Fruit fly (Drosophila melanogaster) whole organism, embryonic: ENCODE results near the gene stumps.

ENCODE experiments used
- CG10267 ChIP-seq: fragments of 200-800 bp; sonication (Bioruptor generic); optimal IDR thresholded peaks from 2 replicates; lab custom pipeline; 2018; ENCODE audit warnings: missing biosample characterization, mild to moderate bottlenecking, missing genetic modification characterization, moderate library complexity
- CG10274 ChIP-seq: fragments of 200-800 bp; sonication (Bioruptor generic); optimal IDR thresholded peaks from 3 replicates; lab custom pipeline; 2017; ENCODE audit warnings: missing biosample characterization, mild to moderate bottlenecking, missing genetic modification characterization
- CG10543 ChIP-seq: fragments of 200-800 bp; sonication (Bioruptor generic); optimal IDR thresholded peaks from 3 replicates; lab custom pipeline; 2017; ENCODE audit warnings: missing biosample characterization, mild to moderate bottlenecking, missing genetic modification characterization, moderate library complexity
- CG11456 ChIP-seq: fragments of 200-800 bp; sonication (Bioruptor generic); IDR thresholded peaks from 3 replicates; pipeline ENCODE4 v1.3.6; 2022; ENCODE audit warnings: missing biosample characterization, missing genetic modification characterization
- CG1603 ChIP-seq: fragments of 200-800 bp; sonication (Bioruptor generic); optimal IDR thresholded peaks from 2 replicates; lab custom pipeline; 2019; ENCODE audit warnings: missing biosample characterization, mild to moderate bottlenecking, missing genetic modification characterization, moderate library complexity
- CG17385 ChIP-seq: fragments of 200-800 bp; sonication (Bioruptor generic); optimal IDR thresholded peaks from 3 replicates; lab custom pipeline; 2018; ENCODE audit warnings: missing biosample characterization, mild to moderate bottlenecking, missing genetic modification characterization
- CG18262 ChIP-seq: fragments of 200-800 bp; optimal IDR thresholded peaks from 3 replicates; lab custom pipeline; 2019; ENCODE audit warnings: missing biosample characterization, mild to moderate bottlenecking, missing genetic modification characterization, moderate library complexity
- CG2678 ChIP-seq: fragments of 200-800 bp; sonication (Bioruptor generic); optimal IDR thresholded peaks from 3 replicates; lab custom pipeline; 2019; ENCODE audit warnings: missing biosample characterization, mild to moderate bottlenecking, missing genetic modification characterization, moderate library complexity
- CG30020 ChIP-seq: fragments of 200-800 bp; optimal IDR thresholded peaks from 2 replicates; lab custom pipeline; 2019; ENCODE audit warnings: missing biosample characterization, mild to moderate bottlenecking, missing genetic modification characterization, moderate library complexity
- CG31224 ChIP-seq: fragments of 200-800 bp; sonication (Bioruptor generic); IDR thresholded peaks from 2 replicates; pipeline ENCODE4 v1.3.6; 2022; ENCODE audit warnings: missing biosample characterization, missing genetic modification characterization
- CG32532 ChIP-seq: fragments of 200-800 bp; sonication (Bioruptor generic); IDR thresholded peaks from 2 replicates; pipeline ENCODE4 v1.3.6; 2022; ENCODE audit warnings: missing biosample characterization, missing genetic modification characterization
- CG8290 ChIP-seq, 3 experiments: fragments of 200-800 bp; sonication (Bioruptor generic); optimal IDR thresholded peaks; 2 replicates each; lab custom pipeline; 2016 to 2019; ENCODE audit warnings: missing biosample characterization in 3 of 3, missing genetic modification characterization in 3 of 3, mild to moderate bottlenecking in 2 of 3, moderate library complexity in 1 of 3
- CG8388 ChIP-seq: fragments of 200-800 bp; sonication (Bioruptor generic); optimal IDR thresholded peaks from 2 replicates; lab custom pipeline; 2019; ENCODE audit warnings: missing biosample characterization, mild to moderate bottlenecking, missing genetic modification characterization, moderate library complexity
- CG9609 ChIP-seq: fragments of 200-800 bp; sonication (Bioruptor generic); optimal IDR thresholded peaks from 3 replicates; lab custom pipeline; 2016; ENCODE audit warnings: missing biosample characterization, missing genetic modification characterization
- CG9932 ChIP-seq: fragments of 200-800 bp; sonication (Bioruptor generic); IDR thresholded peaks from 2 replicates; pipeline ENCODE4 v1.3.6; 2022; ENCODE audit warnings: missing biosample characterization, missing genetic modification characterization
- CoRest ChIP-seq: fragments of 200-800 bp; sonication (Bioruptor generic); optimal IDR thresholded peaks from 3 replicates; lab custom pipeline; 2018; ENCODE audit warnings: missing biosample characterization, mild to moderate bottlenecking, missing genetic modification characterization, moderate library complexity
- Dip3 ChIP-seq: fragments of 200-800 bp; sonication (Bioruptor generic); optimal IDR thresholded peaks from 3 replicates; lab custom pipeline; 2016; ENCODE audit warnings: missing biosample characterization, missing genetic modification characterization
- MBD-R2 ChIP-seq: fragments of 200-800 bp; sonication (Bioruptor generic); IDR thresholded peaks from 2 replicates; pipeline ENCODE4 v1.3.6; 2022; ENCODE audit warnings: missing biosample characterization, missing genetic modification characterization
- Meics ChIP-seq: fragments of 200-800 bp; sonication (Bioruptor generic); optimal IDR thresholded peaks from 2 replicates; lab custom pipeline; 2017; ENCODE audit warnings: missing biosample characterization, mild to moderate bottlenecking, missing genetic modification characterization
- NFAT ChIP-seq: fragments of 200-800 bp; sonication (Bioruptor generic); IDR thresholded peaks from 2 replicates; pipeline ENCODE4 v1.3.6; 2022; ENCODE audit warnings: missing biosample characterization, missing genetic modification characterization
- NfI ChIP-seq: fragments of 200-800 bp; sonication (Bioruptor generic); optimal IDR thresholded peaks from 3 replicates; lab custom pipeline; 2018; ENCODE audit warnings: missing biosample characterization, mild to moderate bottlenecking, missing genetic modification characterization, moderate library complexity
- Opbp ChIP-seq: fragments of 200-800 bp; sonication (Bioruptor generic); IDR thresholded peaks from 3 replicates; pipeline ENCODE4 v1.3.6; 2022; ENCODE audit warnings: missing biosample characterization, missing genetic modification characterization; ENCODE audit not compliant: partially characterized antibody
- Pdp1 ChIP-seq, 2 experiments: fragments of 200-800 bp; sonication (Bioruptor generic); optimal IDR thresholded peaks; 3 replicates each; lab custom pipeline; 2016; ENCODE audit warnings: missing biosample characterization in 2 of 2, missing genetic modification characterization in 2 of 2, mild to moderate bottlenecking in 1 of 2, moderate library complexity in 1 of 2
- Side ChIP-seq: fragments of 200-800 bp; sonication (Bioruptor generic); optimal IDR thresholded peaks from 2 replicates; lab custom pipeline; 2016; ENCODE audit warnings: missing biosample characterization, missing genetic modification characterization
- Trl ChIP-seq, 3 experiments: fragments of >200 bp in 2 of 3; fragments of 200-800 bp in 1 of 3; sonication (Bioruptor generic) in 1 of 3; optimal IDR thresholded peaks; 2 replicates in 1 of 3; 3 replicates in 2 of 3; lab custom pipeline; 2016 to 2017; ENCODE audit warnings: missing biosample characterization in 1 of 3, missing genetic modification characterization in 1 of 3
- Xbp1 ChIP-seq: fragments of 200-800 bp; sonication (Bioruptor generic); optimal IDR thresholded peaks from 3 replicates; lab custom pipeline; 2016; ENCODE audit warnings: missing biosample characterization, mild to moderate bottlenecking, missing genetic modification characterization
- ac ChIP-seq: fragments of 200-800 bp; sonication (Bioruptor generic); optimal IDR thresholded peaks from 3 replicates; lab custom pipeline; 2017; ENCODE audit warnings: missing biosample characterization, mild to moderate bottlenecking, missing genetic modification characterization
- amos ChIP-seq: fragments of 200-800 bp; sonication (Bioruptor generic); IDR thresholded peaks from 2 replicates; pipeline ENCODE4 v1.3.6; 2022; ENCODE audit warnings: missing biosample characterization, missing genetic modification characterization; ENCODE audit not compliant: partially characterized antibody
- chinmo ChIP-seq: fragments of 200-800 bp; sonication (Bioruptor generic); IDR thresholded peaks from 4 replicates; pipeline ENCODE4 v1.3.6; 2022; ENCODE audit warnings: missing biosample characterization, missing genetic modification characterization; ENCODE audit not compliant: partially characterized antibody
- ci ChIP-seq: fragments of 200-800 bp; sonication (Bioruptor generic); IDR thresholded peaks from 3 replicates; pipeline ENCODE4 v1.3.6; 2022; ENCODE audit warnings: missing biosample characterization, missing genetic modification characterization
- crp ChIP-seq, 2 experiments: fragments of 200-800 bp; sonication (Bioruptor generic); optimal IDR thresholded peaks; 2 replicates in 1 of 2; 3 replicates in 1 of 2; lab custom pipeline; 2017; ENCODE audit warnings: missing biosample characterization in 2 of 2, missing genetic modification characterization in 2 of 2, mild to moderate bottlenecking in 1 of 2, moderate library complexity in 1 of 2
- dmrt11E ChIP-seq: fragments of 200-800 bp; sonication (Bioruptor generic); optimal IDR thresholded peaks from 3 replicates; lab custom pipeline; 2018; ENCODE audit warnings: missing biosample characterization, mild to moderate bottlenecking, missing genetic modification characterization, moderate library complexity
- dmrt99B ChIP-seq: fragments of 200-800 bp; sonication (Bioruptor generic); optimal IDR thresholded peaks from 2 replicates; lab custom pipeline; 2018; ENCODE audit warnings: missing biosample characterization, mild to moderate bottlenecking, missing genetic modification characterization, moderate library complexity
- eve ChIP-seq, 2 experiments: fragments of >200 bp; optimal IDR thresholded peaks; 2 replicates each; lab custom pipeline; 2017; ENCODE audit warnings: missing biosample characterization in 2 of 2, missing genetic modification characterization in 2 of 2
- gem ChIP-seq: fragments of 200-800 bp; sonication (Bioruptor generic); optimal IDR thresholded peaks from 2 replicates; lab custom pipeline; 2019; ENCODE audit warnings: missing biosample characterization, mild to moderate bottlenecking, missing genetic modification characterization, moderate library complexity
- grau ChIP-seq: fragments of 200-800 bp; optimal IDR thresholded peaks from 3 replicates; lab custom pipeline; 2019; ENCODE audit warnings: missing biosample characterization, mild to moderate bottlenecking, missing genetic modification characterization, moderate library complexity
- jigr1 ChIP-seq: fragments of 200-800 bp; sonication (Bioruptor generic); IDR thresholded peaks from 3 replicates; pipeline ENCODE4 v1.3.6; 2022; ENCODE audit warnings: missing biosample characterization, missing genetic modification characterization
- lola ChIP-seq, 3 experiments: fragments of >200 bp in 2 of 3; fragments of 200-800 bp in 1 of 3; sonication (Bioruptor generic) in 1 of 3; optimal IDR thresholded peaks; 2 replicates each; lab custom pipeline; 2017 to 2019; ENCODE audit warnings: missing biosample characterization in 3 of 3, missing genetic modification characterization in 3 of 3, mild to moderate bottlenecking in 1 of 3, moderate library complexity in 1 of 3
- peb ChIP-seq: fragments of 200-800 bp; sonication (Bioruptor generic); IDR thresholded peaks from 2 replicates; pipeline ENCODE4 v1.3.6; 2022; ENCODE audit warnings: missing biosample characterization, missing genetic modification characterization
- pfk ChIP-seq: fragments of 200-800 bp; sonication (Bioruptor generic); optimal IDR thresholded peaks from 2 replicates; lab custom pipeline; 2018; ENCODE audit warnings: missing biosample characterization, mild to moderate bottlenecking, missing genetic modification characterization, moderate library complexity
- schlank ChIP-seq: fragments of 200-800 bp; sonication (Bioruptor generic); optimal IDR thresholded peaks from 2 replicates; lab custom pipeline; 2018; ENCODE audit warnings: missing biosample characterization, mild to moderate bottlenecking, missing genetic modification characterization
- sug ChIP-seq: fragments of 200-800 bp; optimal IDR thresholded peaks from 2 replicates; lab custom pipeline; 2019; ENCODE audit warnings: missing biosample characterization, mild to moderate bottlenecking, missing genetic modification characterization, moderate library complexity
- trh ChIP-seq: fragments of 200-800 bp; sonication (Bioruptor generic); optimal IDR thresholded peaks from 2 replicates; lab custom pipeline; 2016; ENCODE audit warnings: missing biosample characterization, missing genetic modification characterization

Gene stumps

dm6 chr3R:14568501-14569137 lies 8.4 kb upstream of the stumps start, which contains the start of gene CG8066 (continued):
- TF ChIP-seq Xbp1 (GFP tag; lab: Kevin White, UChicago) (no peak), chinmo (peak; percentile 39; the same call in 1 of the 4 replicates), Meics (GFP tag; lab: Kevin White, UChicago) (peak; percentile 36), trh (no peak), crp (GFP tag; optimal IDR thresholded peaks at IDR 0.05; lab: Kevin White, UChicago) (no peak), CG30020 (tag; lab: Kevin White, UChicago) (no peak)

- TF ChIP-seq grau (tag; lab: Kevin White, UChicago) (peak; percentile 27), peb (GFP tag; lab: Robert Waterston, UW) (no peak), Pdp1 (GFP tag; optimal IDR thresholded peaks at IDR 0.05; lab: Kevin White, UChicago) (peak in 1 of 2 experiments; percentile 18), CG17385 (GFP tag; lab: Kevin White, UChicago) (peak; percentile 23), CG10267 (tag; lab: Kevin White, UChicago) (no peak), dmrt99B (tag; lab: Kevin White, UChicago) (peak; percentile 43), gem (tag; lab: Kevin White, UChicago) (peak; percentile 52), chinmo (peak; percentile 23; the same call in 1 of the 4 replicates), CG8290 (GFP tag; optimal IDR thresholded peaks at IDR 0.05; lab: Kevin White, UChicago) (no peak), CG8290 (tag; optimal IDR thresholded peaks at IDR 0.05; lab: Kevin White, UChicago) (peak in 1 of 2 experiments; percentile 64), CG2678 (tag; lab: Kevin White, UChicago) (peak; percentile 42), lola (GFP tag; optimal IDR thresholded peaks at IDR 0.05; lab: Kevin White, UChicago) (peak in 1 of 3 experiments; percentile 11), NFAT (GFP tag; lab: Robert Waterston, UW) (peak; percentile 87; the same call in 1 of the 2 replicates), sug (tag; lab: Kevin White, UChicago) (peak; percentile 34), ac (peak; percentile 42), eve (GFP tag; optimal IDR thresholded peaks at IDR 0.05; lab: Kevin White, UChicago) (no peak), Trl (optimal IDR thresholded peaks at IDR 0.05; lab: Kevin White, UChicago) (peak; percentile 18 to 43), Trl (GFP tag; optimal IDR thresholded peaks at IDR 0.05; lab: Kevin White, UChicago) (peak; percentile 51), pfk (GFP tag; lab: Kevin White, UChicago) (peak; percentile 42), CG10274 (GFP tag; lab: Kevin White, UChicago) (no peak), CG8388 (GFP tag; lab: Kevin White, UChicago) (peak; percentile 23), dmrt11E (tag; lab: Kevin White, UChicago) (peak; percentile 9), ci (GFP tag; lab: Robert Waterston, UW) (peak; percentile 70; the same call in 2 of the 3 replicates), Dip3 (GFP tag; lab: Kevin White, UChicago) (no peak), schlank (peak; percentile 9), CG18262 (peak; percentile 34), CG9932 (GFP tag; lab: Robert Waterston, UW) (peak; percentile 33; the same call in 1 of the 2 replicates), amos (GFP tag; lab: Robert Waterston, UW) (peak; percentile 26; the same call in 1 of the 2 replicates), CG11456 (0 out of 3 replicates have a peak, but pooled peaks have one; percentile 61), Side (no peak), CG1603 (peak; percentile 13), CG10543 (GFP tag; lab: Kevin White, UChicago) (peak; percentile 20), NfI (GFP tag; lab: Kevin White, UChicago) (peak; percentile 13), CG31224 (no peak), CG9609 (GFP tag; lab: Kevin White, UChicago) (no peak), CG32532 (GFP tag; lab: Robert Waterston, UW) (peak; percentile 47; the same call in 1 of the 2 replicates), CoRest (tag; lab: Kevin White, UChicago) (peak; percentile 37), jigr1 (GFP tag; lab: Robert Waterston, UW) (no peak), Opbp (GFP tag; lab: Robert Waterston, UW) (0 out of 3 replicates have a peak, but pooled peaks have one; percentile 9), MBD-R2 (GFP tag; lab: Robert Waterston, UW) (peak; percentile 24; the same call in 1 of the 2 replicates)
Measured at dm6 chr3R:14569411-14570107, 7.5 kb upstream of the stumps start, which contains the start of gene Cys. TSS of gene Cys (minus strand) at chr3R:14569644.
